Fruit fly (Drosophila melanogaster) whole organism, embryonic: ENCODE measurements around the gene CG8993.
A peak's percentile ranks its signal among the peaks of the same experiment; 100 is the strongest.

Source experiments
- Bgb ChIP-seq: fragments of 200-800 bp; sonication (Bioruptor generic); IDR thresholded peaks from 2 replicates; pipeline ENCODE4 v1.3.6; 2022; ENCODE audit warnings: missing biosample characterization, missing genetic modification characterization; ENCODE audit not compliant: partially characterized antibody
- CG11398 ChIP-seq: fragments of 200-800 bp; sonication (Bioruptor generic); optimal IDR thresholded peaks from 2 replicates; lab custom pipeline; 2016; ENCODE audit warnings: missing biosample characterization, missing genetic modification characterization
- CG11504 ChIP-seq: fragments of 200-800 bp; sonication (Bioruptor generic); optimal IDR thresholded peaks from 3 replicates; lab custom pipeline; 2019; ENCODE audit warnings: missing biosample characterization, mild to moderate bottlenecking, missing genetic modification characterization, moderate library complexity
- CG12659 ChIP-seq: fragments of 200-800 bp; sonication (Bioruptor generic); optimal IDR thresholded peaks from 3 replicates; lab custom pipeline; 2017; ENCODE audit warnings: mild to moderate bottlenecking, missing biosample characterization, missing genetic modification reagents, missing genetic modification characterization
- CG12744 ChIP-seq: fragments of 200-800 bp; sonication (Bioruptor generic); optimal IDR thresholded peaks from 2 replicates; lab custom pipeline; 2016; ENCODE audit warnings: missing biosample characterization, missing genetic modification characterization
- CG13287 ChIP-seq: fragments of 200-800 bp; sonication (Bioruptor generic); IDR thresholded peaks from 2 replicates; pipeline ENCODE4 v1.3.6; 2022; ENCODE audit warnings: missing biosample characterization, missing genetic modification characterization; ENCODE audit not compliant: partially characterized antibody
- CG15696 ChIP-seq: fragments of 200-800 bp; sonication (Bioruptor generic); optimal IDR thresholded peaks from 2 replicates; lab custom pipeline; 2019; ENCODE audit warnings: missing biosample characterization, mild to moderate bottlenecking, missing genetic modification characterization, moderate library complexity
- CG17186 ChIP-seq: fragments of 200-800 bp; sonication (Bioruptor generic); optimal IDR thresholded peaks from 3 replicates; lab custom pipeline; 2017; ENCODE audit warnings: missing biosample characterization, missing genetic modification reagents, missing genetic modification characterization
- CG17912 ChIP-seq: fragments of 200-800 bp; sonication (Bioruptor generic); optimal IDR thresholded peaks from 2 replicates; lab custom pipeline; 2018; ENCODE audit warnings: missing biosample characterization, mild to moderate bottlenecking, missing genetic modification characterization
- CG2199 ChIP-seq: fragments of 200-800 bp; sonication (Bioruptor generic); IDR thresholded peaks from 3 replicates; pipeline ENCODE4 v1.3.6; 2022; ENCODE audit warnings: missing biosample characterization, missing genetic modification characterization
- CG30431 ChIP-seq: fragments of 200-800 bp; sonication (Bioruptor generic); optimal IDR thresholded peaks from 2 replicates; lab custom pipeline; 2017; ENCODE audit warnings: missing biosample characterization, missing genetic modification characterization
- CG32532 ChIP-seq: fragments of 200-800 bp; sonication (Bioruptor generic); IDR thresholded peaks from 2 replicates; pipeline ENCODE4 v1.3.6; 2022; ENCODE audit warnings: missing biosample characterization, missing genetic modification characterization
- CG3995 ChIP-seq: fragments of 200-800 bp; sonication (Bioruptor generic); optimal IDR thresholded peaks from 3 replicates; lab custom pipeline; 2016; ENCODE audit warnings: missing biosample characterization, missing genetic modification characterization
- CG42726 ChIP-seq: fragments of 200-800 bp; sonication (Bioruptor generic); IDR thresholded peaks from 2 replicates; pipeline ENCODE4 v1.3.6; 2022; ENCODE audit warnings: missing biosample characterization, missing genetic modification characterization; ENCODE audit not compliant: partially characterized antibody
- CG4424 ChIP-seq: fragments of 200-800 bp; sonication (Bioruptor generic); optimal IDR thresholded peaks from 3 replicates; lab custom pipeline; 2016; ENCODE audit warnings: missing biosample characterization, missing genetic modification characterization
- CG6272 ChIP-seq: fragments of 200-800 bp; sonication (Bioruptor generic); IDR thresholded peaks from 2 replicates; pipeline ENCODE4 v1.3.6; 2022; ENCODE audit warnings: missing biosample characterization, missing genetic modification characterization
- CG6791 ChIP-seq: fragments of 200-800 bp; sonication (Bioruptor generic); IDR thresholded peaks from 3 replicates; pipeline ENCODE4 v1.3.6; 2022; ENCODE audit warnings: missing biosample characterization, missing genetic modification characterization; ENCODE audit not compliant: partially characterized antibody
- CG7987 ChIP-seq: fragments of 200-800 bp; sonication (Bioruptor generic); optimal IDR thresholded peaks from 2 replicates; lab custom pipeline; 2018; ENCODE audit warnings: missing biosample characterization, mild to moderate bottlenecking, missing genetic modification characterization, moderate library complexity
- CTCF ChIP-seq: fragments of 200-800 bp; sonication (Bioruptor generic); optimal IDR thresholded peaks from 2 replicates; lab custom pipeline; 2017; ENCODE audit warnings: missing biosample characterization, mild to moderate bottlenecking, missing genetic modification characterization, moderate library complexity
- Chrac-16 ChIP-seq: fragments of 200-800 bp; sonication (Bioruptor generic); optimal IDR thresholded peaks from 3 replicates; lab custom pipeline; 2016; ENCODE audit warnings: missing biosample characterization, missing genetic modification characterization
- Dek ChIP-seq: fragments of 200-800 bp; sonication (Bioruptor generic); optimal IDR thresholded peaks from 3 replicates; lab custom pipeline; 2019; ENCODE audit warnings: missing biosample characterization, mild to moderate bottlenecking, missing genetic modification characterization, moderate library complexity
- Dip2 ChIP-seq: fragments of 200-800 bp; sonication (Bioruptor generic); IDR thresholded peaks from 2 replicates; pipeline ENCODE4 v1.3.6; 2022; ENCODE audit warnings: missing biosample characterization, missing genetic modification characterization
- Ets65A ChIP-seq: fragments of 200-800 bp; sonication (Bioruptor generic); peaks from one replicate; lab custom pipeline; 2016; ENCODE audit warnings: missing biosample characterization, missing genetic modification characterization
- Fer1 ChIP-seq: fragments of 200-800 bp; sonication (Bioruptor generic); optimal IDR thresholded peaks from 2 replicates; lab custom pipeline; 2017; ENCODE audit warnings: missing biosample characterization, mild to moderate bottlenecking, missing genetic modification characterization
- HmgZ ChIP-seq: fragments of 200-800 bp; sonication (Bioruptor generic); optimal IDR thresholded peaks from 2 replicates; lab custom pipeline; 2018; ENCODE audit warnings: missing biosample characterization, mild to moderate bottlenecking, missing genetic modification characterization
- Jarid2 ChIP-seq: fragments of 200-800 bp; sonication (Bioruptor generic); optimal IDR thresholded peaks from 3 replicates; lab custom pipeline; 2017; ENCODE audit warnings: mild to moderate bottlenecking, missing biosample characterization, missing genetic modification reagents, missing genetic modification characterization
- Mad ChIP-seq: fragments of 200-800 bp; sonication (Bioruptor generic); optimal IDR thresholded peaks from 2 replicates; lab custom pipeline; 2016; ENCODE audit warnings: missing biosample characterization, missing genetic modification characterization
- Med ChIP-seq: fragments of 200-800 bp; sonication (Bioruptor generic); peaks from one replicate; lab custom pipeline; 2016; ENCODE audit warnings: missing biosample characterization, missing genetic modification characterization, mild to moderate bottlenecking, inconsistent platforms, moderate library complexity
- Myb ChIP-seq: fragments of 200-800 bp; sonication (Bioruptor generic); optimal IDR thresholded peaks from 2 replicates; lab custom pipeline; 2016; ENCODE audit warnings: missing biosample characterization, missing genetic modification characterization
- Rfx ChIP-seq: fragments of 200-800 bp; sonication (Bioruptor generic); IDR thresholded peaks from 2 replicates; pipeline ENCODE4 v1.3.6; 2022; ENCODE audit warnings: missing biosample characterization, missing genetic modification characterization
- Side ChIP-seq: fragments of 200-800 bp; sonication (Bioruptor generic); optimal IDR thresholded peaks from 2 replicates; lab custom pipeline; 2016; ENCODE audit warnings: missing biosample characterization, missing genetic modification characterization
- Xbp1 ChIP-seq: fragments of 200-800 bp; sonication (Bioruptor generic); optimal IDR thresholded peaks from 3 replicates; lab custom pipeline; 2016; ENCODE audit warnings: missing biosample characterization, mild to moderate bottlenecking, missing genetic modification characterization
- abd-A ChIP-seq: fragments of 200-800 bp; sonication (Bioruptor generic); optimal IDR thresholded peaks from 3 replicates; lab custom pipeline; 2019; ENCODE audit warnings: missing biosample characterization, mild to moderate bottlenecking, missing genetic modification characterization, moderate library complexity
- amos ChIP-seq: fragments of 200-800 bp; sonication (Bioruptor generic); IDR thresholded peaks from 2 replicates; pipeline ENCODE4 v1.3.6; 2022; ENCODE audit warnings: missing biosample characterization, missing genetic modification characterization; ENCODE audit not compliant: partially characterized antibody
- chinmo ChIP-seq: fragments of 200-800 bp; sonication (Bioruptor generic); IDR thresholded peaks from 4 replicates; pipeline ENCODE4 v1.3.6; 2022; ENCODE audit warnings: missing biosample characterization, missing genetic modification characterization; ENCODE audit not compliant: partially characterized antibody
- fd64A ChIP-seq: fragments of 200-800 bp; sonication (Bioruptor generic); optimal IDR thresholded peaks from 3 replicates; lab custom pipeline; 2018; ENCODE audit warnings: missing biosample characterization, mild to moderate bottlenecking, missing genetic modification characterization
- gsb ChIP-seq: fragments of 200-800 bp; sonication (Bioruptor generic); IDR thresholded peaks from 2 replicates; pipeline ENCODE4 v1.3.6; 2022; ENCODE audit warnings: missing biosample characterization, missing genetic modification characterization
- her ChIP-seq: fragments of 200-800 bp; sonication (Bioruptor generic); optimal IDR thresholded peaks from 2 replicates; lab custom pipeline; 2016; ENCODE audit warnings: missing biosample characterization, missing genetic modification characterization
- inv ChIP-seq: fragments of 200-800 bp; sonication (Bioruptor generic); IDR thresholded peaks from 2 replicates; pipeline ENCODE4 v1.3.6; 2022; ENCODE audit warnings: missing biosample characterization, missing genetic modification characterization; ENCODE audit not compliant: partially characterized antibody
- knrl ChIP-seq: fragments of 200-800 bp; sonication (Bioruptor generic); IDR thresholded peaks from 3 replicates; pipeline ENCODE4 v1.3.6; 2022; ENCODE audit warnings: missing biosample characterization, missing genetic modification characterization; ENCODE audit not compliant: partially characterized antibody
- phol ChIP-seq: fragments of 200-800 bp; sonication (Bioruptor generic); optimal IDR thresholded peaks from 3 replicates; lab custom pipeline; 2018; ENCODE audit warnings: missing biosample characterization, mild to moderate bottlenecking, missing genetic modification characterization, moderate library complexity
- pita ChIP-seq: fragments of 200-800 bp; sonication (Bioruptor generic); optimal IDR thresholded peaks from 2 replicates; lab custom pipeline; 2017; ENCODE audit warnings: missing biosample characterization, mild to moderate bottlenecking, missing genetic modification characterization
- pzg ChIP-seq: fragments of 200-800 bp; sonication (Bioruptor generic); optimal IDR thresholded peaks from 3 replicates; lab custom pipeline; 2018; ENCODE audit warnings: missing biosample characterization, mild to moderate bottlenecking, missing genetic modification characterization, moderate library complexity
- sima ChIP-seq: fragments of 200-800 bp; sonication (Bioruptor generic); optimal IDR thresholded peaks from 2 replicates; lab custom pipeline; 2016; ENCODE audit warnings: missing biosample characterization, missing genetic modification characterization
- stwl ChIP-seq: fragments of 200-800 bp; sonication (Bioruptor generic); optimal IDR thresholded peaks from 3 replicates; lab custom pipeline; 2018; ENCODE audit warnings: missing biosample characterization, mild to moderate bottlenecking, missing genetic modification characterization, moderate library complexity
- sug ChIP-seq: fragments of 200-800 bp; optimal IDR thresholded peaks from 2 replicates; lab custom pipeline; 2019; ENCODE audit warnings: missing biosample characterization, mild to moderate bottlenecking, missing genetic modification characterization, moderate library complexity
- trem ChIP-seq: fragments of 200-800 bp; optimal IDR thresholded peaks from 3 replicates; lab custom pipeline; 2019; ENCODE audit warnings: missing biosample characterization, mild to moderate bottlenecking, missing genetic modification characterization, moderate library complexity
- zen ChIP-seq: fragments of 200-800 bp; sonication (Bioruptor generic); optimal IDR thresholded peaks from 3 replicates; lab custom pipeline; 2018; ENCODE audit warnings: missing biosample characterization, mild to moderate bottlenecking, missing genetic modification characterization, moderate library complexity
- zfh2 ChIP-seq: fragments of 200-800 bp; sonication (Bioruptor generic); optimal IDR thresholded peaks from 2 replicates; lab custom pipeline; 2016; ENCODE audit warnings: missing biosample characterization, missing genetic modification characterization

The CG8993 gene

dm6 chr3L:2407945-2408344 is 35.9 kb downstream of the CG8993 start (continued):
- no peak for TF ChIP-seq CG17186 (GFP tag; lab: Kevin White, UChicago)
- TF ChIP-seq Mad = no peak
- TF ChIP-seq zen (tag; lab: Kevin White, UChicago) = peak; percentile 96
- TF ChIP-seq zfh2 (GFP tag; lab: Kevin White, UChicago) = no peak
- no peak for TF ChIP-seq CG11398
- TF ChIP-seq fd64A (GFP tag; lab: Kevin White, UChicago) = no peak
- TF ChIP-seq CG17912 (GFP tag; lab: Kevin White, UChicago) = no peak

dm6 chr3L:2409289-2409688 is 37.3 kb downstream of the CG8993 start:
- TF ChIP-seq Dek (tag; lab: Kevin White, UChicago) = peak; percentile 22
- peak; percentile 96 for TF ChIP-seq Dip2 (GFP tag; lab: Robert Waterston, UW)
- peak; percentile 22; the same call in 1 of the 2 replicates for TF ChIP-seq CG13287 (GFP tag; lab: Robert Waterston, UW)
- TF ChIP-seq CG7987 (GFP tag; lab: Kevin White, UChicago) = peak; percentile 10
- 0 out of 2 replicates have a peak, but pooled peaks have one; percentile 18 for TF ChIP-seq Rfx (GFP tag; lab: Robert Waterston, UW)
- TF ChIP-seq CG11504 (tag; lab: Kevin White, UChicago) = peak; percentile 34
- no peak for TF ChIP-seq CG12744
- peak; percentile 94 for TF ChIP-seq Myb
- TF ChIP-seq trem (tag; lab: Kevin White, UChicago) = peak; percentile 20
- TF ChIP-seq phol (tag; lab: Kevin White, UChicago) = peak; percentile 20
- TF ChIP-seq stwl (tag; lab: Kevin White, UChicago) = peak; percentile 84
- no peak for TF ChIP-seq CG4424 (GFP tag; lab: Kevin White, UChicago)
- TF ChIP-seq sima (GFP tag; lab: Kevin White, UChicago) = no peak
- TF ChIP-seq CG3995 (GFP tag; lab: Kevin White, UChicago) = peak; percentile 37
- TF ChIP-seq Med (GFP tag; lab: Kevin White, UChicago) = peak; percentile 82
- TF ChIP-seq pita (GFP tag; lab: Kevin White, UChicago) = peak; percentile 62
- TF ChIP-seq Chrac-16 (GFP tag; lab: Kevin White, UChicago) = no peak
- TF ChIP-seq abd-A (tag; lab: Kevin White, UChicago) = peak; percentile 27
- peak; percentile 8 for TF ChIP-seq CG15696 (tag; lab: Kevin White, UChicago)
- TF ChIP-seq chinmo (GFP tag; lab: Robert Waterston, UW) = 0 out of 4 replicates have a peak, but pooled peaks have one; percentile 64
- TF ChIP-seq amos (GFP tag; lab: Robert Waterston, UW) = peak; percentile 65
- TF ChIP-seq CG30431 (GFP tag; lab: Kevin White, UChicago) = no peak
- TF ChIP-seq Bgb (GFP tag; lab: Robert Waterston, UW) = peak; percentile 77
- TF ChIP-seq CG42726 (GFP tag; lab: Robert Waterston, UW) = 0 out of 2 replicates have a peak, but pooled peaks have one; percentile 27
- peak; percentile 96 for TF ChIP-seq CG2199
- peak; percentile 20 for TF ChIP-seq Xbp1 (GFP tag; lab: Kevin White, UChicago)
- TF ChIP-seq CG12659 (GFP tag; lab: Kevin White, UChicago) = peak; percentile 0
- peak; percentile 13 for TF ChIP-seq Jarid2 (GFP tag; lab: Kevin White, UChicago)
- TF ChIP-seq pzg = peak; percentile 4
- no peak for TF ChIP-seq CG6272 (GFP tag; lab: Robert Waterston, UW)
- peak; percentile 87 for TF ChIP-seq Ets65A (GFP tag; lab: Kevin White, UChicago)
- TF ChIP-seq gsb (GFP tag; lab: Robert Waterston, UW) = no peak
- peak; percentile 49; the same call in 1 of the 3 replicates for TF ChIP-seq knrl (GFP tag; lab: Robert Waterston, UW)
- TF ChIP-seq sug = peak; percentile 35
- peak; percentile 11; the same call in 1 of the 2 replicates for TF ChIP-seq inv (GFP tag; lab: Robert Waterston, UW)
- peak; percentile 59; the same call in 1 of the 3 replicates for TF ChIP-seq CG6791 (GFP tag; lab: Robert Waterston, UW)
- peak; percentile 22; the same call in 1 of the 2 replicates for TF ChIP-seq CG32532 (GFP tag; lab: Robert Waterston, UW)
- peak; percentile 27 for TF ChIP-seq Fer1 (GFP tag; lab: Kevin White, UChicago)
- TF ChIP-seq CTCF (GFP tag; lab: Kevin White, UChicago) = peak; percentile 97
- TF ChIP-seq her (GFP tag; lab: Kevin White, UChicago) = no peak
- peak; percentile 38 for TF ChIP-seq HmgZ
- TF ChIP-seq Side (GFP tag; lab: Kevin White, UChicago) = peak; percentile 24
